ENCODE assay signal across 5 fruit fly cellular contexts in genomic region chrX:13972402-13972994, dm6.
TF ChIP-seq lines count a peak whose summit lies in the region.

No protein-coding gene starts in this region.

- TF ChIP-seq CTCF in whole organism, embryonic (GFP tag; optimal IDR thresholded peaks at IDR 0.05; lab: Kevin White, UChicago) = no peak

TF ChIP-seq in whole organism, adult, 20 proteins besides CTCF, POLR2A, EP300 and RAD21 (continues in another document):
- TF ChIP-seq cnc (optimal IDR thresholded peaks at IDR 0.05; lab: Kevin White, UChicago) = no peak
- TF ChIP-seq toe (GFP tag; optimal IDR thresholded peaks at IDR 0.05; lab: Kevin White, UChicago) = no peak
- TF ChIP-seq Hr96 (GFP tag; optimal IDR thresholded peaks at IDR 0.05; lab: Kevin White, UChicago) = no peak
- peak; percentile 81 for TF ChIP-seq CG11617 (GFP tag; optimal IDR thresholded peaks at IDR 0.05; lab: Kevin White, UChicago)
- TF ChIP-seq CG12768 (GFP tag; optimal IDR thresholded peaks at IDR 0.05; lab: Kevin White, UChicago) = no peak
- TF ChIP-seq ovo (GFP tag; optimal IDR thresholded peaks at IDR 0.05; lab: Kevin White, UChicago) = peak; percentile 40
- peak; percentile 9 for TF ChIP-seq kay (GFP tag; lab: Kevin White, UChicago; ENCODE audit: borderline replicate concordance)
- peak; percentile 56 for TF ChIP-seq Crg-1 (GFP tag; optimal IDR thresholded peaks at IDR 0.05; lab: Kevin White, UChicago)
- TF ChIP-seq CG33017 (tag; optimal IDR thresholded peaks at IDR 0.05; lab: Kevin White, UChicago) = no peak
- TF ChIP-seq CG7045 (GFP tag; optimal IDR thresholded peaks at IDR 0.05; lab: Kevin White, UChicago) = no peak
- peak; percentile 75 for TF ChIP-seq pad (GFP tag; optimal IDR thresholded peaks at IDR 0.05; lab: Kevin White, UChicago)
- peak; percentile 80 for TF ChIP-seq CG1620 (GFP tag; optimal IDR thresholded peaks at IDR 0.05; lab: Kevin White, UChicago)
- peak; percentile 28 for TF ChIP-seq Mnt (GFP tag; optimal IDR thresholded peaks at IDR 0.05; lab: Kevin White, UChicago)
- no peak for TF ChIP-seq CG5204 (GFP tag; optimal IDR thresholded peaks at IDR 0.05; lab: Kevin White, UChicago)
- TF ChIP-seq bab1 (GFP tag; optimal IDR thresholded peaks at IDR 0.05; lab: Kevin White, UChicago) = peak; percentile 93
- TF ChIP-seq CG14711 (tag; optimal IDR thresholded peaks at IDR 0.05; lab: Kevin White, UChicago) = peak; percentile 80
- TF ChIP-seq tj (GFP tag; optimal IDR thresholded peaks at IDR 0.05; lab: Kevin White, UChicago) = peak; percentile 99
- TF ChIP-seq CG7101 (tag; optimal IDR thresholded peaks at IDR 0.05; lab: Kevin White, UChicago) = peak; percentile 83

TF ChIP-seq in whole organism, embryonic, 481 proteins besides CTCF, POLR2A, EP300 and RAD21:
- peak; percentile 36; the same call in 1 of the 2 replicates for TF ChIP-seq Drgx (GFP tag; IDR thresholded peaks at IDR 0.05; lab: Robert Waterston, UW)
- no peak for TF ChIP-seq CG15601 (tag; optimal IDR thresholded peaks at IDR 0.05; lab: Kevin White, UChicago)

TF ChIP-seq in whole organism, prepupa, 60 proteins besides CTCF, POLR2A, EP300 and RAD21 (continues in another document):
- no peak for TF ChIP-seq CG6854 (GFP tag; optimal IDR thresholded peaks at IDR 0.05; lab: Kevin White, UChicago)
- peak; percentile 19 for TF ChIP-seq spab (GFP tag; optimal IDR thresholded peaks at IDR 0.05; lab: Kevin White, UChicago)
- TF ChIP-seq CG6163 (GFP tag; IDR thresholded peaks at IDR 0.05; lab: Robert Waterston, UW) = peak; percentile 69
- TF ChIP-seq eg (GFP tag; IDR thresholded peaks at IDR 0.05; lab: Robert Waterston, UW) = peak; percentile 63
- peak; percentile 25 for TF ChIP-seq dsx (GFP tag; optimal IDR thresholded peaks at IDR 0.05; lab: Kevin White, UChicago; ENCODE audit: poor library complexity, severe bottlenecking)
- peak; percentile 71 for TF ChIP-seq CG15336 (GFP tag; IDR thresholded peaks at IDR 0.05; lab: Robert Waterston, UW)
- peak; percentile 46 for TF ChIP-seq cyc (GFP tag; optimal IDR thresholded peaks at IDR 0.05; lab: Kevin White, UChicago)
- TF ChIP-seq CG7368 (GFP tag; optimal IDR thresholded peaks at IDR 0.05; lab: Kevin White, UChicago) = no peak
- peak; percentile 52 for TF ChIP-seq Met (GFP tag; optimal IDR thresholded peaks at IDR 0.05; lab: Kevin White, UChicago)
- TF ChIP-seq Eip93F (GFP tag; optimal IDR thresholded peaks at IDR 0.05; lab: Kevin White, UChicago) = no peak
- peak; percentile 81 for TF ChIP-seq svp (GFP tag; lab: Kevin White, UChicago)
- TF ChIP-seq Smox (GFP tag; optimal IDR thresholded peaks at IDR 0.05; lab: Kevin White, UChicago) = peak; percentile 36
- TF ChIP-seq esn (GFP tag; optimal IDR thresholded peaks at IDR 0.05; lab: Kevin White, UChicago) = peak; percentile 57
- TF ChIP-seq Lpt (GFP tag; optimal IDR thresholded peaks at IDR 0.05; lab: Kevin White, UChicago) = peak; percentile 38
- peak; percentile 20 for TF ChIP-seq CG1621 (tag; optimal IDR thresholded peaks at IDR 0.05; lab: Kevin White, UChicago)
- peak; percentile 19 for TF ChIP-seq CG6276 (GFP tag; optimal IDR thresholded peaks at IDR 0.05; lab: Kevin White, UChicago)
- TF ChIP-seq topi (GFP tag; optimal IDR thresholded peaks at IDR 0.05; lab: Kevin White, UChicago) = peak; percentile 52
- peak; percentile 20 for TF ChIP-seq Sox102F (GFP tag; optimal IDR thresholded peaks at IDR 0.05; lab: Kevin White, UChicago)
- peak; percentile 41 for TF ChIP-seq CG6792 (GFP tag; optimal IDR thresholded peaks at IDR 0.05; lab: Kevin White, UChicago)
- peak; percentile 63 for TF ChIP-seq CG10631 (GFP tag; optimal IDR thresholded peaks at IDR 0.05; lab: Kevin White, UChicago)
- peak; percentile 43 for TF ChIP-seq Hr4 (GFP tag; optimal IDR thresholded peaks at IDR 0.05; lab: Kevin White, UChicago)
- peak in 1 of 2 experiments; percentile 23 for TF ChIP-seq salr (GFP tag; optimal IDR thresholded peaks at IDR 0.05; lab: Kevin White, UChicago)
- no peak for TF ChIP-seq vri (GFP tag; optimal IDR thresholded peaks at IDR 0.05; lab: Kevin White, UChicago)
- no peak for TF ChIP-seq CG16779 (tag; optimal IDR thresholded peaks at IDR 0.05; lab: Kevin White, UChicago)

TF ChIP-seq in whole organism, pupa, 21 proteins besides CTCF, POLR2A, EP300 and RAD21:
- TF ChIP-seq CG9948 (tag; optimal IDR thresholded peaks at IDR 0.05; lab: Kevin White, UChicago) = peak; percentile 52
- TF ChIP-seq CG8301 (tag; optimal IDR thresholded peaks at IDR 0.05; lab: Kevin White, UChicago) = peak; percentile 28
- no peak for TF ChIP-seq D1 (tag; optimal IDR thresholded peaks at IDR 0.05; lab: Kevin White, UChicago)
- TF ChIP-seq EcR (GFP tag; optimal IDR thresholded peaks at IDR 0.05; lab: Kevin White, UChicago) = no peak
- 0 out of 3 replicates have a peak, but pooled peaks have one; percentile 12 for TF ChIP-seq CG4496 (GFP tag; IDR thresholded peaks at IDR 0.05; lab: Robert Waterston, UW)
- TF ChIP-seq CG15710 (tag; optimal IDR thresholded peaks at IDR 0.05; lab: Kevin White, UChicago) = peak; percentile 58
- peak; percentile 46 for TF ChIP-seq Ets98B (GFP tag; IDR thresholded peaks at IDR 0.05; lab: Robert Waterston, UW)
- TF ChIP-seq gl (tag; optimal IDR thresholded peaks at IDR 0.05; lab: Kevin White, UChicago) = no peak
- TF ChIP-seq CG13204 (GFP tag; optimal IDR thresholded peaks at IDR 0.05; lab: Kevin White, UChicago) = no peak
- peak; percentile 52 for TF ChIP-seq CG14655 (GFP tag; optimal IDR thresholded peaks at IDR 0.05; lab: Kevin White, UChicago)
- TF ChIP-seq fd96Ca (GFP tag; IDR thresholded peaks at IDR 0.05; lab: Robert Waterston, UW) = 0 out of 3 replicates have a peak, but pooled peaks have one; percentile 48
- peak; percentile 28 for TF ChIP-seq CG34367 (tag; optimal IDR thresholded peaks at IDR 0.05; lab: Kevin White, UChicago)
- peak; percentile 58 for TF ChIP-seq CG32121 (GFP tag; IDR thresholded peaks at IDR 0.05; lab: Robert Waterston, UW)
- TF ChIP-seq CG17806 (tag; optimal IDR thresholded peaks at IDR 0.05; lab: Kevin White, UChicago) = peak; percentile 52
- peak; percentile 50 for TF ChIP-seq Pif1A (GFP tag; optimal IDR thresholded peaks at IDR 0.05; lab: Kevin White, UChicago)
- TF ChIP-seq CG8159 (tag; optimal IDR thresholded peaks at IDR 0.05; lab: Kevin White, UChicago) = peak; percentile 66
- TF ChIP-seq CG10348 (GFP tag; IDR thresholded peaks at IDR 0.05; lab: Robert Waterston, UW) = no peak
- 0 out of 2 replicates have a peak, but pooled peaks have one; percentile 35 for TF ChIP-seq CG12605 (GFP tag; IDR thresholded peaks at IDR 0.05; lab: Robert Waterston, UW)
- peak; percentile 35 for TF ChIP-seq Snoo (tag; optimal IDR thresholded peaks at IDR 0.05; lab: Kevin White, UChicago)
- TF ChIP-seq Pif1B (GFP tag; optimal IDR thresholded peaks at IDR 0.05; lab: Kevin White, UChicago) = peak; percentile 33
- no peak for TF ChIP-seq rn (GFP tag; IDR thresholded peaks at IDR 0.05; lab: Robert Waterston, UW)

TF ChIP-seq in whole organism, wandering third instar larva, 38 proteins besides CTCF, POLR2A, EP300 and RAD21:
- peak; percentile 2 for TF ChIP-seq h (GFP tag; optimal IDR thresholded peaks at IDR 0.05; lab: Kevin White, UChicago)
- TF ChIP-seq Dfd (GFP tag; optimal IDR thresholded peaks at IDR 0.05; lab: Kevin White, UChicago) = no peak
- TF ChIP-seq foxo (GFP tag; optimal IDR thresholded peaks at IDR 0.05; lab: Kevin White, UChicago) = peak in 1 of 2 experiments; percentile 4
